Fruit fly (Drosophila melanogaster): ENCODE results near the gene GstD6.
A peak's percentile ranks its signal among the peaks of the same experiment; 100 is the strongest.

dm6 chr3R:12413274-12413958 lies 36.5 kb downstream of the GstD6 start, which contains the start of the genes Dip-C and pps:
- TF ChIP-seq h (GFP tag; optimal IDR thresholded peaks at IDR 0.05) (no peak), br (GFP tag; optimal IDR thresholded peaks at IDR 0.05) (no peak), dmrt93B (GFP tag; optimal IDR thresholded peaks at IDR 0.05) (no peak), psq (GFP tag; optimal IDR thresholded peaks at IDR 0.05) (peak; percentile 4), CrebA (GFP tag; optimal IDR thresholded peaks at IDR 0.05; ENCODE audit: borderline replicate concordance) (no peak)

Measured in whole organism, wandering third instar larva.